Worm (Caenorhabditis elegans) whole organism, young adult: ENCODE results near the gene hmg-4.
A peak's percentile ranks its signal among the peaks of the same experiment; 100 is the strongest.

Experiments
- C06A6.2 ChIP-seq: fragments of 200-800 bp; sonication (Bioruptor generic); conservative IDR thresholded peaks from 2 replicates; pipeline ENCODE4 v1.3.6; 2022; ENCODE audit warnings: missing genetic modification characterization, missing compliant biosample characterization
- D2030.7 ChIP-seq: fragments of 200-800 bp; sonication (Bioruptor generic); IDR thresholded peaks from 2 replicates; pipeline ENCODE4 v1.3.6; 2022; ENCODE audit warnings: missing genetic modification reagents, missing genetic modification characterization, missing compliant biosample characterization
- F10E7.11 ChIP-seq: sonication (generic microtip); optimal IDR thresholded peaks from 2 replicates; lab custom pipeline; 2017; ENCODE audit warnings: mild to moderate bottlenecking, missing genetic modification characterization, moderate library complexity, missing compliant biosample characterization
- F22D6.2 ChIP-seq: sonication (generic microtip); optimal IDR thresholded peaks from 2 replicates; lab custom pipeline; 2016; ENCODE audit warnings: mild to moderate bottlenecking, missing genetic modification characterization, missing compliant biosample characterization
- F23B12.7 ChIP-seq: sonication (generic microtip); optimal IDR thresholded peaks from 2 replicates; lab custom pipeline; 2017; ENCODE audit warnings: missing genetic modification characterization, mild to moderate bottlenecking, missing compliant biosample characterization, antibody characterized with exemption, moderate library complexity; ENCODE audit not compliant: insufficient read depth
- F33H1.4 ChIP-seq: fragments of 200-800 bp; sonication (Bioruptor generic); IDR thresholded peaks from 2 replicates; pipeline ENCODE4 v1.3.6; 2022; ENCODE audit warnings: missing genetic modification reagents, missing genetic modification characterization, missing compliant biosample characterization
- F37B4.10 ChIP-seq: fragments of 200-800 bp; sonication (Bioruptor generic); IDR thresholded peaks from 2 replicates; pipeline ENCODE4 v1.3.6; 2022; ENCODE audit warnings: missing genetic modification characterization, missing compliant biosample characterization
- F49E8.2 ChIP-seq: sonication (generic microtip); optimal IDR thresholded peaks from 3 replicates; lab custom pipeline; 2017; ENCODE audit warnings: missing genetic modification characterization, mild to moderate bottlenecking, missing compliant biosample characterization, antibody characterized with exemption, moderate library complexity; ENCODE audit not compliant: insufficient read depth
- F57A8.1 ChIP-seq: fragments of 200-800 bp; sonication (Bioruptor generic); optimal IDR thresholded peaks from 2 replicates; lab custom pipeline; 2018; ENCODE audit warnings: mild to moderate bottlenecking, missing genetic modification characterization, moderate library complexity, missing compliant biosample characterization
- F57C9.4 ChIP-seq: sonication (generic microtip); optimal IDR thresholded peaks from 2 replicates; lab custom pipeline; 2017; ENCODE audit warnings: mild to moderate bottlenecking, missing genetic modification characterization, missing compliant biosample characterization
- K11D2.4 ChIP-seq: fragments of 200-800 bp; sonication (Bioruptor generic); IDR thresholded peaks from 2 replicates; pipeline ENCODE4 v1.3.6; 2022; ENCODE audit warnings: missing genetic modification reagents, missing genetic modification characterization, missing compliant biosample characterization
- T07F8.4 ChIP-seq: sonication (generic microtip); optimal IDR thresholded peaks from 2 replicates; lab custom pipeline; 2016; ENCODE audit warnings: mild to moderate bottlenecking, missing genetic modification characterization, moderate library complexity, missing compliant biosample characterization
- Y56A3A.18 ChIP-seq: fragments of 200-800 bp; sonication (Bioruptor generic); IDR thresholded peaks from 2 replicates; pipeline ENCODE4 v1.3.6; 2022; ENCODE audit warnings: missing genetic modification reagents, missing genetic modification characterization, missing compliant biosample characterization
- Y95B8A.8 ChIP-seq: fragments of 200-800 bp; sonication (Bioruptor generic); IDR thresholded peaks from 2 replicates; pipeline ENCODE4 v1.3.6; 2022; ENCODE audit warnings: missing genetic modification reagents, missing genetic modification characterization, missing compliant biosample characterization
- akir-1 ChIP-seq: fragments of 200-800 bp; sonication (Bioruptor generic); optimal IDR thresholded peaks from 2 replicates; lab custom pipeline; 2018; ENCODE audit warnings: mild to moderate bottlenecking, missing genetic modification characterization, moderate library complexity, missing compliant biosample characterization
- aptf-2 ChIP-seq: fragments of 200-800 bp; sonication (Bioruptor generic); conservative IDR thresholded peaks from 2 replicates; pipeline ENCODE4 v1.3.6; 2022; ENCODE audit warnings: missing genetic modification reagents, missing genetic modification characterization, missing compliant biosample characterization
- athp-1 ChIP-seq: sonication (generic microtip); optimal IDR thresholded peaks from 2 replicates; lab custom pipeline; 2017; ENCODE audit warnings: mild to moderate bottlenecking, missing genetic modification characterization, missing compliant biosample characterization
- attf-6 ChIP-seq: fragments of 200-800 bp; sonication (Bioruptor generic); IDR thresholded peaks from 2 replicates; pipeline ENCODE4 v1.3.6; 2022; ENCODE audit warnings: missing genetic modification reagents, missing genetic modification characterization, missing compliant biosample characterization
- bed-1 ChIP-seq: fragments of 200-800 bp; sonication (Bioruptor generic); IDR thresholded peaks from 2 replicates; pipeline ENCODE4 v1.3.6; 2022; ENCODE audit warnings: missing genetic modification reagents, missing genetic modification characterization, missing compliant biosample characterization
- cebp-1 ChIP-seq, 2 experiments: fragments of 200-800 bp in 1 of 2; sonication (Bioruptor generic) in 1 of 2; sonication (generic microtip) in 1 of 2; IDR thresholded peaks in 1 of 2; optimal IDR thresholded peaks in 1 of 2; 2 replicates each; pipeline versions ENCODE4 v1.3.6 to Lab custom; 2017 to 2022; ENCODE audit warnings: missing compliant biosample characterization in 2 of 2, missing genetic modification characterization in 2 of 2, mild to moderate bottlenecking in 1 of 2, missing genetic modification reagents in 1 of 2, moderate library complexity in 1 of 2
- cebp-2 ChIP-seq: fragments of 200-800 bp; sonication (Bioruptor generic); IDR thresholded peaks from 2 replicates; pipeline ENCODE4 v1.3.6; 2022; ENCODE audit warnings: missing genetic modification characterization, missing compliant biosample characterization
- ceh-79 ChIP-seq: sonication (generic microtip); optimal IDR thresholded peaks from 2 replicates; lab custom pipeline; 2017; ENCODE audit warnings: mild to moderate bottlenecking, missing genetic modification characterization, missing compliant biosample characterization
- dox-1 ChIP-seq: fragments of 200-800 bp; sonication (Bioruptor generic); IDR thresholded peaks from 2 replicates; pipeline ENCODE4 v1.3.6; 2022; ENCODE audit warnings: missing genetic modification reagents, missing genetic modification characterization, missing compliant biosample characterization
- hmg-1.2 ChIP-seq: fragments of 200-800 bp; sonication (Bioruptor generic); IDR thresholded peaks from 2 replicates; pipeline ENCODE4 v1.3.6; 2022; ENCODE audit warnings: missing genetic modification reagents, missing genetic modification characterization, missing compliant biosample characterization
- let-526 ChIP-seq: fragments of 200-800 bp; sonication (Bioruptor generic); IDR thresholded peaks from 2 replicates; pipeline ENCODE4 v1.3.6; 2022; ENCODE audit warnings: missing genetic modification reagents, missing genetic modification characterization, missing compliant biosample characterization
- let-607 ChIP-seq, 2 experiments: fragments of 200-800 bp in 1 of 2; sonication (Bioruptor generic) in 1 of 2; sonication (generic microtip) in 1 of 2; optimal IDR thresholded peaks; 2 replicates each; lab custom pipeline; 2016 to 2018; ENCODE audit warnings: mild to moderate bottlenecking in 2 of 2, missing compliant biosample characterization in 2 of 2, missing genetic modification characterization in 2 of 2, moderate library complexity in 2 of 2, missing genotype in 1 of 2
- lin-26 ChIP-seq: fragments of 200-800 bp; sonication (Bioruptor generic); IDR thresholded peaks from 2 replicates; pipeline ENCODE4 v1.3.6; 2022; ENCODE audit warnings: missing genetic modification reagents, missing genetic modification characterization, missing compliant biosample characterization
- lin-35 ChIP-seq, 3 experiments: fragments of 150-350 bp in 2 of 3; sonication (generic microtip) in 1 of 3; optimal IDR thresholded peaks; 2 replicates each; lab custom pipeline; 2014 to 2018; ENCODE audit warnings: missing biosample characterization in 3 of 3, missing genetic modification characterization in 3 of 3, missing genetic modification reagents in 3 of 3
- lin-40 ChIP-seq: sonication (generic microtip); optimal IDR thresholded peaks from 2 replicates; lab custom pipeline; 2016; ENCODE audit warnings: missing genetic modification characterization, mild to moderate bottlenecking, missing compliant biosample characterization, missing genotype, missing genetic modification reagents
- lin-54 ChIP-seq: fragments of 200-800 bp; sonication (Bioruptor generic); optimal IDR thresholded peaks from 2 replicates; lab custom pipeline; 2018; ENCODE audit warnings: mild to moderate bottlenecking, missing genetic modification characterization, missing compliant biosample characterization
- madf-8 ChIP-seq: fragments of 200-800 bp; sonication (Bioruptor generic); conservative IDR thresholded peaks from 2 replicates; pipeline ENCODE4 v1.3.6; 2022; ENCODE audit warnings: missing genetic modification reagents, missing genetic modification characterization, missing compliant biosample characterization
- mel-28 ChIP-seq: sonication (generic microtip); optimal IDR thresholded peaks from 2 replicates; lab custom pipeline; 2016; ENCODE audit warnings: borderline replicate concordance, mild to moderate bottlenecking, missing genetic modification characterization, missing compliant biosample characterization
- nfya-2 ChIP-seq: fragments of 200-800 bp; sonication (Bioruptor generic); IDR thresholded peaks from 2 replicates; pipeline ENCODE4 v1.3.6; 2022; ENCODE audit warnings: missing genetic modification reagents, missing genetic modification characterization, missing compliant biosample characterization
- nhr-90 ChIP-seq: sonication (generic microtip); optimal IDR thresholded peaks from 2 replicates; lab custom pipeline; 2016; ENCODE audit warnings: missing genotype, mild to moderate bottlenecking, missing genetic modification characterization, missing compliant biosample characterization
- pbrm-1 ChIP-seq: fragments of 200-800 bp; sonication (Bioruptor generic); IDR thresholded peaks from 2 replicates; pipeline ENCODE4 v1.3.6; 2022; ENCODE audit warnings: missing genetic modification reagents, missing genetic modification characterization, missing compliant biosample characterization
- repo-1 ChIP-seq: sonication (generic microtip); optimal IDR thresholded peaks from 2 replicates; lab custom pipeline; 2017; ENCODE audit warnings: mild to moderate bottlenecking, missing genetic modification characterization, missing compliant biosample characterization
- rpc-1 ChIP-seq, 2 experiments: fragments of 150-350 bp in 1 of 2; sonication (generic microtip) in 1 of 2; optimal IDR thresholded peaks; 2 replicates each; lab custom pipeline; 2014 to 2018; ENCODE audit warnings: missing biosample characterization in 1 of 2, missing genetic modification characterization in 1 of 2, missing genetic modification reagents in 1 of 2, missing genotype in 1 of 2
- snpc-3.4 ChIP-seq: sonication (generic microtip); optimal IDR thresholded peaks from 2 replicates; lab custom pipeline; 2017; ENCODE audit warnings: missing genetic modification characterization, mild to moderate bottlenecking, missing compliant biosample characterization, antibody characterized with exemption, moderate library complexity, missing genotype, missing genetic modification reagents
- snpc-4 ChIP-seq, 5 experiments: fragments of 150-350 bp in 1 of 5; sonication (generic microtip) in 4 of 5; optimal IDR thresholded peaks; 2 replicates each; lab custom pipeline; 2014 to 2018; ENCODE audit warnings: missing genetic modification characterization in 5 of 5, missing biosample characterization in 3 of 5, antibody characterized with exemption in 2 of 5, mild to moderate bottlenecking in 2 of 5, missing compliant biosample characterization in 2 of 5, missing genotype in 2 of 5, moderate library complexity in 2 of 5, missing genetic modification reagents in 1 of 5
- tlf-1 ChIP-seq: fragments of 200-800 bp; sonication (Bioruptor generic); optimal IDR thresholded peaks from 2 replicates; lab custom pipeline; 2018; ENCODE audit warnings: mild to moderate bottlenecking, missing genetic modification characterization, missing compliant biosample characterization
- unc-130 ChIP-seq: sonication (generic microtip); optimal IDR thresholded peaks from 2 replicates; lab custom pipeline; 2016; ENCODE audit warnings: missing genetic modification reagents, missing genetic modification characterization, missing compliant biosample characterization
- unc-62 ChIP-seq: fragments of 150-350 bp; optimal IDR thresholded peaks from 2 replicates; lab custom pipeline; 2014; ENCODE audit warnings: missing biosample characterization, missing genetic modification reagents, missing genetic modification characterization
- xnd-1 ChIP-seq: sonication (generic microtip); optimal IDR thresholded peaks from 2 replicates; lab custom pipeline; 2016; ENCODE audit warnings: missing genotype, missing genetic modification reagents, missing genetic modification characterization, missing compliant biosample characterization
- ztf-18 ChIP-seq: sonication (generic microtip); optimal IDR thresholded peaks from 2 replicates; lab custom pipeline; 2016; ENCODE audit warnings: missing genotype, mild to moderate bottlenecking, missing genetic modification characterization, missing compliant biosample characterization
- ztf-26 ChIP-seq: sonication (generic microtip); optimal IDR thresholded peaks from 2 replicates; lab custom pipeline; 2017; ENCODE audit warnings: missing genetic modification characterization, missing compliant biosample characterization
- ztf-28 ChIP-seq: fragments of 200-800 bp; sonication (Bioruptor generic); IDR thresholded peaks from 2 replicates; pipeline ENCODE4 v1.3.6; 2022; ENCODE audit warnings: missing genetic modification reagents, missing genetic modification characterization, missing compliant biosample characterization

hmg-4 gene

ce11 chrIII:7335220-7335619, 46.2 kb downstream of the hmg-4 start, which contains the start of gene F56C9.10 (continued):
- TF ChIP-seq C06A6.2 (GFP tag; lab: Robert Waterston, UW) (0 out of 2 replicates have a peak, but pooled peaks have one; percentile 14), lin-26 (GFP tag; lab: Robert Waterston, UW) (peak; percentile 61), bed-1 (GFP tag; lab: Robert Waterston, UW) (no peak), ztf-18 (tag; lab: Kevin White, UChicago) (peak; percentile 16), lin-40 (tag; lab: Kevin White, UChicago) (peak; percentile 79), F57C9.4 (tag; lab: Kevin White, UChicago) (no peak), Y95B8A.8 (GFP tag; lab: Robert Waterston, UW) (no peak), unc-130 (GFP tag; lab: Kevin White, UChicago) (no peak), pbrm-1 (GFP tag; lab: Robert Waterston, UW) (peak; percentile 79), D2030.7 (GFP tag; lab: Robert Waterston, UW) (no peak), let-526 (GFP tag; lab: Robert Waterston, UW) (peak; percentile 51; the same call in 1 of the 2 replicates), snpc-3.4 (tag; lab: Kevin White, UChicago) (no peak), Y56A3A.18 (no peak), lin-54 (GFP tag; lab: Kevin White, UChicago) (peak; percentile 50), lin-35 (GFP tag; optimal IDR thresholded peaks at IDR 0.05; lab: Kevin White, UChicago) (peak in 1 of 3 experiments; percentile 27), cebp-2 (GFP tag; lab: Robert Waterston, UW) (no peak), nhr-90 (tag; lab: Kevin White, UChicago) (peak; percentile 47), F49E8.2 (tag; lab: Kevin White, UChicago) (no peak), T07F8.4 (tag; lab: Kevin White, UChicago) (no peak), dox-1 (peak; percentile 54; the same call in 1 of the 2 replicates), aptf-2 (GFP tag; lab: Robert Waterston, UW) (no peak), cebp-1 (GFP tag; IDR thresholded peaks at IDR 0.05; lab: Robert Waterston, UW) (peak; percentile 78), cebp-1 (tag; optimal IDR thresholded peaks at IDR 0.05; lab: Kevin White, UChicago) (peak; percentile 86), athp-1 (tag; lab: Kevin White, UChicago) (peak; percentile 75), rpc-1 (optimal IDR thresholded peaks at IDR 0.05; lab: Kevin White, UChicago) (no peak), rpc-1 (tag; optimal IDR thresholded peaks at IDR 0.05; lab: Kevin White, UChicago) (no peak), xnd-1 (tag; lab: Kevin White, UChicago) (no peak), tlf-1 (peak; percentile 67), K11D2.4 (0 out of 2 replicates have a peak, but pooled peaks have one; percentile 35), ztf-26 (tag; lab: Kevin White, UChicago) (peak; percentile 62), F57A8.1 (GFP tag; lab: Kevin White, UChicago) (no peak), nfya-2 (GFP tag; lab: Robert Waterston, UW) (no peak), repo-1 (tag; lab: Kevin White, UChicago) (peak; percentile 64), F23B12.7 (tag; lab: Kevin White, UChicago) (no peak), F22D6.2 (tag; lab: Kevin White, UChicago) (peak; percentile 74), ceh-79 (tag; lab: Kevin White, UChicago) (no peak), F33H1.4 (GFP tag; lab: Robert Waterston, UW) (peak; percentile 41), madf-8 (GFP tag; lab: Robert Waterston, UW) (no peak), ztf-28 (GFP tag; lab: Robert Waterston, UW) (no peak), F10E7.11 (tag; lab: Kevin White, UChicago) (no peak), mel-28 (tag; lab: Kevin White, UChicago) (no peak), snpc-4 (GFP tag; optimal IDR thresholded peaks at IDR 0.05; lab: Kevin White, UChicago) (no peak), snpc-4 (tag; optimal IDR thresholded peaks at IDR 0.05; lab: Kevin White, UChicago) (peak; percentile 51 to 60 (median 54)), hmg-1.2 (GFP tag; lab: Robert Waterston, UW) (peak; percentile 50; the same call in 1 of the 2 replicates), unc-62 (GFP tag; lab: Kevin White, UChicago) (peak; percentile 90), F37B4.10 (GFP tag; lab: Robert Waterston, UW) (no peak), akir-1 (no peak), let-607 (tag; optimal IDR thresholded peaks at IDR 0.05; lab: Kevin White, UChicago) (peak; percentile 67 to 69), attf-6 (GFP tag; lab: Robert Waterston, UW) (no peak)
